Fruit fly (Drosophila melanogaster): Measurements from ENCODE around the gene stai.

Gene stai

dm6 chr2L:6127478-6127877, 27.3 kb downstream of the stai start, which contains the start of gene WDR79 (continued):
- TF ChIP-seq BEAF-32 (GFP tag; optimal IDR thresholded peaks at IDR 0.05) (peak; percentile 12), CG6254 (GFP tag; optimal IDR thresholded peaks at IDR 0.05) (no peak), unc-4 (GFP tag; IDR thresholded peaks at IDR 0.05; ENCODE audit: partially characterized antibody) (no peak), CG33213 (GFP tag; optimal IDR thresholded peaks at IDR 0.05) (peak; percentile 1), ttk (GFP tag; IDR thresholded peaks at IDR 0.05) (no peak), Atf6 (GFP tag; IDR thresholded peaks at IDR 0.05) (no peak), CG1603 (tag; optimal IDR thresholded peaks at IDR 0.05) (peak; percentile 61), dmrt99B (tag; optimal IDR thresholded peaks at IDR 0.05) (no peak), CG14710 (tag; optimal IDR thresholded peaks at IDR 0.05) (peak; percentile 16), MBD-R2 (GFP tag; IDR thresholded peaks at IDR 0.05) (peak; percentile 75), CG2120 (GFP tag; optimal IDR thresholded peaks at IDR 0.05) (no peak), sens (GFP tag) (peak; percentile 6), jigr1 (GFP tag; IDR thresholded peaks at IDR 0.05) (no peak), croc (GFP tag; conservative IDR thresholded peaks at IDR 0.05) (no peak), tll (GFP tag; optimal IDR thresholded peaks at IDR 0.05) (no peak), ase (GFP tag; IDR thresholded peaks at IDR 0.05) (no peak), CG17186 (GFP tag; optimal IDR thresholded peaks at IDR 0.05) (no peak), wor (GFP tag; IDR thresholded peaks at IDR 0.05) (no peak), CG4617 (GFP tag; optimal IDR thresholded peaks at IDR 0.05; ENCODE audit: borderline replicate concordance) (peak; percentile 26), ci (GFP tag; IDR thresholded peaks at IDR 0.05) (no peak), vnd (GFP tag; IDR thresholded peaks at IDR 0.05; ENCODE audit: partially characterized antibody) (no peak), CG4730 (GFP tag; IDR thresholded peaks at IDR 0.05) (no peak), Dp (GFP tag; optimal IDR thresholded peaks at IDR 0.05) (peak; percentile 68), MESR4 (GFP tag; optimal IDR thresholded peaks at IDR 0.05) (peak; percentile 16), pzg (GFP tag; optimal IDR thresholded peaks at IDR 0.05) (peak; percentile 50), Kr (GFP tag; optimal IDR thresholded peaks at IDR 0.05) (no peak), CG15514 (GFP tag; optimal IDR thresholded peaks at IDR 0.05) (peak; percentile 52), Myb (GFP tag; optimal IDR thresholded peaks at IDR 0.05) (peak; percentile 79), CG1792 (GFP tag; optimal IDR thresholded peaks at IDR 0.05) (no peak), CG12659 (GFP tag; optimal IDR thresholded peaks at IDR 0.05) (no peak)

- TF ChIP-seq lbe (GFP tag; optimal IDR thresholded peaks at IDR 0.05) = no peak
- no peak for TF ChIP-seq chif (GFP tag; optimal IDR thresholded peaks at IDR 0.05)
- peak; percentile 98 for TF ChIP-seq trem (tag; optimal IDR thresholded peaks at IDR 0.05)
- TF ChIP-seq stwl (tag; optimal IDR thresholded peaks at IDR 0.05) = peak; percentile 84
- TF ChIP-seq Myb (GFP tag; optimal IDR thresholded peaks at IDR 0.05) = peak; percentile 35
- peak; percentile 95 for TF ChIP-seq CG15514 (GFP tag; optimal IDR thresholded peaks at IDR 0.05)
- no peak for TF ChIP-seq Side (GFP tag; optimal IDR thresholded peaks at IDR 0.05)
- TF ChIP-seq CG8359 (GFP tag; optimal IDR thresholded peaks at IDR 0.05; ENCODE audit: borderline replicate concordance) = no peak
- TF ChIP-seq CG15601 (tag; optimal IDR thresholded peaks at IDR 0.05) = no peak
Observed at dm6 chr2L:6130522-6131073, 30.4 kb downstream of the stai start, which contains the start of the genes B9d2, tctn and CG9222. Gene B9d2 (minus strand): TSS chr2L:6130651. Gene tctn (minus strand): TSS chr2L:6130651. Gene CG9222 (plus strand): TSS chr2L:6131023.

- TF ChIP-seq h (optimal IDR thresholded peaks at IDR 0.05) (no peak), klu (GFP tag; IDR thresholded peaks at IDR 0.05) (no peak), CG9876 (GFP tag; optimal IDR thresholded peaks at IDR 0.05) (no peak), tap (tag; optimal IDR thresholded peaks at IDR 0.05) (no peak), CG8359 (GFP tag; optimal IDR thresholded peaks at IDR 0.05; ENCODE audit: borderline replicate concordance) (no peak), CG6654 (GFP tag; optimal IDR thresholded peaks at IDR 0.05) (no peak), corto (GFP tag; optimal IDR thresholded peaks at IDR 0.05) (no peak), CG15696 (tag; optimal IDR thresholded peaks at IDR 0.05) (no peak), CG3281 (GFP tag; optimal IDR thresholded peaks at IDR 0.05) (no peak), CG5953 (GFP tag; IDR thresholded peaks at IDR 0.05) (no peak), B-H1 (GFP tag; IDR thresholded peaks at IDR 0.05) (no peak), exex (tag; optimal IDR thresholded peaks at IDR 0.05) (no peak), tna (GFP tag; IDR thresholded peaks at IDR 0.05; ENCODE audit: partially characterized antibody) (no peak)
Observed at dm6 chr2L:6139082-6139481, 38.9 kb downstream of the stai start, which contains the start of gene CG13991. Gene CG13991 (plus strand): TSS chr2L:6139382.

Data from whole organism, embryonic.